Worm (Caenorhabditis elegans) whole organism, late embryonic: ENCODE measurements around the gene C16C8.25.

ENCODE experiments used
- Y22D7AL.16 ChIP-seq: sonication (generic microtip); optimal IDR thresholded peaks from 2 replicates; lab custom pipeline; 2016; ENCODE audit warnings: missing genetic modification characterization, missing compliant biosample characterization
- ceh-14 ChIP-seq: sonication (generic microtip); optimal IDR thresholded peaks from 2 replicates; lab custom pipeline; 2016; ENCODE audit warnings: missing genotype, missing genetic modification characterization, missing compliant biosample characterization
- ceh-22 ChIP-seq: sonication (generic microtip); optimal IDR thresholded peaks from 2 replicates; lab custom pipeline; 2017; ENCODE audit warnings: missing biosample characterization, missing genetic modification characterization
- ceh-9 ChIP-seq: sonication (generic microtip); optimal IDR thresholded peaks from 2 replicates; lab custom pipeline; 2016; ENCODE audit warnings: mild to moderate bottlenecking, missing genetic modification characterization, inconsistent platforms, missing compliant biosample characterization
- elt-2 ChIP-seq: sonication (generic microtip); optimal IDR thresholded peaks from 2 replicates; lab custom pipeline; 2016; ENCODE audit warnings: missing genetic modification reagents, missing genetic modification characterization, missing compliant biosample characterization
- fkh-6 ChIP-seq: sonication (generic microtip); optimal IDR thresholded peaks from 2 replicates; lab custom pipeline; 2016; ENCODE audit warnings: missing genetic modification characterization, missing compliant biosample characterization
- hlh-8 ChIP-seq: sonication (generic microtip); optimal IDR thresholded peaks from 2 replicates; lab custom pipeline; 2016; ENCODE audit warnings: missing genotype, missing genetic modification characterization, missing compliant biosample characterization
- madf-2 ChIP-seq: sonication (generic microtip); optimal IDR thresholded peaks from 2 replicates; lab custom pipeline; 2017; ENCODE audit warnings: missing genetic modification characterization, missing compliant biosample characterization
- pha-4 ChIP-seq: fragments of 150-350 bp; optimal IDR thresholded peaks from 2 replicates; lab custom pipeline; 2018; ENCODE audit warnings: missing biosample characterization, missing genetic modification reagents, missing genetic modification characterization
- tbx-2 ChIP-seq: sonication (generic microtip); optimal IDR thresholded peaks from 2 replicates; lab custom pipeline; 2016; ENCODE audit warnings: missing genetic modification characterization, missing compliant biosample characterization

ce11 chrII:3470549-3470948 lies 21.5 kb downstream of the C16C8.25 start, which contains the start of gene Y49F6B.20:
- TF ChIP-seq ceh-9 (tag; lab: Kevin White, UChicago) (no peak), ceh-14 (tag; lab: Kevin White, UChicago) (no peak), Y22D7AL.16 (tag; lab: Kevin White, UChicago) (no peak), hlh-8 (tag; lab: Kevin White, UChicago) (no peak), pha-4 (tag; lab: Kevin White, UChicago) (no peak), tbx-2 (tag; lab: Kevin White, UChicago) (no peak), madf-2 (tag; lab: Kevin White, UChicago) (no peak), fkh-6 (tag; lab: Kevin White, UChicago) (no peak), ceh-22 (no peak), elt-2 (tag; lab: Kevin White, UChicago) (no peak)
